Fruit fly (Drosophila melanogaster) whole organism, embryonic: ENCODE data around the gene Vdup1.

Experiments
- Atf3 ChIP-seq: fragments of 200-800 bp; sonication (Bioruptor generic); optimal IDR thresholded peaks from 3 replicates; lab custom pipeline; 2016; ENCODE audit warnings: missing biosample characterization, missing genetic modification characterization
- CG12659 ChIP-seq: fragments of 200-800 bp; sonication (Bioruptor generic); optimal IDR thresholded peaks from 3 replicates; lab custom pipeline; 2017; ENCODE audit warnings: mild to moderate bottlenecking, missing biosample characterization, missing genetic modification reagents, missing genetic modification characterization
- CG12942 ChIP-seq: fragments of 200-800 bp; sonication (Bioruptor generic); optimal IDR thresholded peaks from 3 replicates; lab custom pipeline; 2016; ENCODE audit warnings: missing biosample characterization, missing genetic modification characterization
- CG13775 ChIP-seq: fragments of 200-800 bp; sonication (Bioruptor generic); optimal IDR thresholded peaks from 3 replicates; lab custom pipeline; 2017; ENCODE audit warnings: missing biosample characterization, mild to moderate bottlenecking, missing genetic modification characterization
- CG14710 ChIP-seq: fragments of 200-800 bp; sonication (Bioruptor generic); optimal IDR thresholded peaks from 3 replicates; lab custom pipeline; 2019; ENCODE audit warnings: missing biosample characterization, mild to moderate bottlenecking, missing genetic modification characterization, moderate library complexity
- CG15479 ChIP-seq: fragments of 200-800 bp; sonication (Bioruptor generic); optimal IDR thresholded peaks from 3 replicates; lab custom pipeline; 2019; ENCODE audit warnings: missing biosample characterization, mild to moderate bottlenecking, missing genetic modification characterization, moderate library complexity
- CG17612 ChIP-seq: fragments of 200-800 bp; sonication (Bioruptor generic); IDR thresholded peaks from 2 replicates; pipeline ENCODE4 v1.3.6; 2022; ENCODE audit warnings: missing biosample characterization, missing genetic modification characterization
- CG17912 ChIP-seq: fragments of 200-800 bp; sonication (Bioruptor generic); optimal IDR thresholded peaks from 2 replicates; lab custom pipeline; 2018; ENCODE audit warnings: missing biosample characterization, mild to moderate bottlenecking, missing genetic modification characterization
- CG30403 ChIP-seq: fragments of 200-800 bp; sonication (Bioruptor generic); optimal IDR thresholded peaks from 3 replicates; lab custom pipeline; 2016; ENCODE audit warnings: missing biosample characterization, missing genetic modification characterization
- CG32772 ChIP-seq: fragments of 200-800 bp; sonication (Bioruptor generic); IDR thresholded peaks from 2 replicates; pipeline ENCODE4 v1.3.6; 2022; ENCODE audit warnings: missing biosample characterization, missing genetic modification characterization
- CG3726 ChIP-seq: fragments of 200-800 bp; sonication (Bioruptor generic); IDR thresholded peaks from 3 replicates; pipeline ENCODE4, ENCODE4 v1.3.6; 2022; ENCODE audit warnings: missing biosample characterization, missing genetic modification characterization
- CG4360 ChIP-seq: fragments of 200-800 bp; sonication (Bioruptor generic); IDR thresholded peaks from 2 replicates; pipeline ENCODE4 v1.3.6; 2022; ENCODE audit warnings: missing biosample characterization, missing genetic modification characterization
- CG4617 ChIP-seq: fragments of 200-800 bp; sonication (Bioruptor generic); optimal IDR thresholded peaks from 3 replicates; lab custom pipeline; 2016; ENCODE audit warnings: missing biosample characterization, missing genetic modification characterization, borderline replicate concordance
- CG4707 ChIP-seq: fragments of 200-800 bp; sonication (Bioruptor generic); optimal IDR thresholded peaks from 2 replicates; lab custom pipeline; 2018; ENCODE audit warnings: missing biosample characterization, mild to moderate bottlenecking, missing genetic modification characterization, moderate library complexity
- CG7745 ChIP-seq: fragments of 200-800 bp; sonication (Bioruptor generic); optimal IDR thresholded peaks from 2 replicates; lab custom pipeline; 2018; ENCODE audit warnings: missing biosample characterization, mild to moderate bottlenecking, missing genetic modification characterization, moderate library complexity
- CG9876 ChIP-seq: fragments of 200-800 bp; sonication (Bioruptor generic); optimal IDR thresholded peaks from 2 replicates; lab custom pipeline; 2016; ENCODE audit warnings: missing biosample characterization, missing genetic modification characterization
- CG9932 ChIP-seq: fragments of 200-800 bp; sonication (Bioruptor generic); IDR thresholded peaks from 2 replicates; pipeline ENCODE4 v1.3.6; 2022; ENCODE audit warnings: missing biosample characterization, missing genetic modification characterization
- Camta ChIP-seq: fragments of 200-800 bp; sonication (Bioruptor generic); optimal IDR thresholded peaks from 2 replicates; lab custom pipeline; 2016; ENCODE audit warnings: missing biosample characterization, missing genetic modification characterization
- Chrac-16 ChIP-seq: fragments of 200-800 bp; sonication (Bioruptor generic); optimal IDR thresholded peaks from 3 replicates; lab custom pipeline; 2016; ENCODE audit warnings: missing biosample characterization, missing genetic modification characterization
- CkIIα-i1 ChIP-seq: fragments of 200-800 bp; sonication (Bioruptor generic); IDR thresholded peaks from 2 replicates; pipeline ENCODE4 v1.3.6; 2022; ENCODE audit warnings: missing biosample characterization, missing genetic modification characterization
- D ChIP-seq, 2 experiments: fragments of 200-800 bp in 1 of 2; fragments of >200 bp in 1 of 2; sonication (Bioruptor generic) in 1 of 2; optimal IDR thresholded peaks; 2 replicates in 1 of 2; 3 replicates in 1 of 2; lab custom pipeline; 2017; ENCODE audit warnings: mild to moderate bottlenecking in 1 of 2, missing biosample characterization in 1 of 2, missing genetic modification characterization in 1 of 2, missing genetic modification reagents in 1 of 2
- D19A ChIP-seq: fragments of 200-800 bp; optimal IDR thresholded peaks from 3 replicates; lab custom pipeline; 2019; ENCODE audit warnings: missing biosample characterization, mild to moderate bottlenecking, missing genetic modification characterization, moderate library complexity
- Drgx ChIP-seq: fragments of 200-800 bp; sonication (Bioruptor generic); IDR thresholded peaks from 2 replicates; pipeline ENCODE4 v1.3.6; 2022; ENCODE audit warnings: missing biosample characterization, missing genetic modification characterization
- Ets97D ChIP-seq: fragments of 200-800 bp; sonication (Bioruptor generic); optimal IDR thresholded peaks from 3 replicates; lab custom pipeline; 2016; ENCODE audit warnings: missing biosample characterization, missing genetic modification characterization
- HLHmδ ChIP-seq: fragments of 200-800 bp; sonication (Bioruptor generic); optimal IDR thresholded peaks from 2 replicates; lab custom pipeline; 2018; ENCODE audit warnings: missing biosample characterization, mild to moderate bottlenecking, missing genetic modification characterization, moderate library complexity
- NFAT ChIP-seq: fragments of 200-800 bp; sonication (Bioruptor generic); IDR thresholded peaks from 2 replicates; pipeline ENCODE4 v1.3.6; 2022; ENCODE audit warnings: missing biosample characterization, missing genetic modification characterization
- Oli ChIP-seq: fragments of 200-800 bp; sonication (Bioruptor generic); optimal IDR thresholded peaks from 2 replicates; lab custom pipeline; 2018; ENCODE audit warnings: missing biosample characterization, mild to moderate bottlenecking, missing genetic modification characterization, moderate library complexity
- Rx ChIP-seq: fragments of 200-800 bp; sonication (Bioruptor generic); IDR thresholded peaks from 2 replicates; pipeline ENCODE4 v1.3.6; 2022; ENCODE audit warnings: missing biosample characterization, missing genetic modification characterization
- Spps ChIP-seq: fragments of 200-800 bp; sonication (Bioruptor generic); optimal IDR thresholded peaks from 2 replicates; lab custom pipeline; 2018; ENCODE audit warnings: missing biosample characterization, mild to moderate bottlenecking, missing genetic modification characterization
- Sry-β ChIP-seq: fragments of 200-800 bp; sonication (Bioruptor generic); optimal IDR thresholded peaks from 2 replicates; lab custom pipeline; 2018; ENCODE audit warnings: missing biosample characterization, mild to moderate bottlenecking, missing genetic modification characterization, moderate library complexity
- Trl ChIP-seq, 3 experiments: fragments of >200 bp in 2 of 3; fragments of 200-800 bp in 1 of 3; sonication (Bioruptor generic) in 1 of 3; optimal IDR thresholded peaks; 2 replicates in 1 of 3; 3 replicates in 2 of 3; lab custom pipeline; 2016 to 2017; ENCODE audit warnings: missing biosample characterization in 1 of 3, missing genetic modification characterization in 1 of 3
- ab ChIP-seq: fragments of 200-800 bp; sonication (Bioruptor generic); optimal IDR thresholded peaks from 2 replicates; lab custom pipeline; 2016; ENCODE audit warnings: missing biosample characterization, missing genetic modification characterization
- amos ChIP-seq: fragments of 200-800 bp; sonication (Bioruptor generic); IDR thresholded peaks from 2 replicates; pipeline ENCODE4 v1.3.6; 2022; ENCODE audit warnings: missing biosample characterization, missing genetic modification characterization; ENCODE audit not compliant: partially characterized antibody
- ap ChIP-seq: fragments of 200-800 bp; sonication (Bioruptor generic); IDR thresholded peaks from 2 replicates; pipeline ENCODE4 v1.3.6; 2022; ENCODE audit warnings: missing biosample characterization, missing genetic modification characterization
- chn ChIP-seq: fragments of 200-800 bp; sonication (Bioruptor generic); optimal IDR thresholded peaks from 2 replicates; lab custom pipeline; 2016; ENCODE audit warnings: missing biosample characterization, missing genetic modification characterization
- gfzf ChIP-seq: fragments of 200-800 bp; sonication (Bioruptor generic); optimal IDR thresholded peaks from 2 replicates; lab custom pipeline; 2016; ENCODE audit warnings: missing biosample characterization, mild to moderate bottlenecking, missing genetic modification characterization, moderate library complexity
- gsb-n ChIP-seq: fragments of 200-800 bp; sonication (Bioruptor generic); optimal IDR thresholded peaks from 3 replicates; lab custom pipeline; 2018; ENCODE audit warnings: missing biosample characterization, mild to moderate bottlenecking, missing genetic modification characterization
- nmo ChIP-seq: fragments of 200-800 bp; sonication (Bioruptor generic); optimal IDR thresholded peaks from 2 replicates; lab custom pipeline; 2018; ENCODE audit warnings: missing biosample characterization, mild to moderate bottlenecking, missing genetic modification characterization, moderate library complexity
- p53 ChIP-seq: fragments of 200-800 bp; sonication (Bioruptor generic); optimal IDR thresholded peaks from 2 replicates; lab custom pipeline; 2016; ENCODE audit warnings: missing biosample characterization, missing genetic modification characterization
- pan ChIP-seq, 4 experiments: fragments of >200 bp in 3 of 4; fragments of 200-800 bp in 1 of 4; sonication (Bioruptor generic) in 1 of 4; optimal IDR thresholded peaks in 3 of 4; IDR thresholded peaks in 1 of 4; 2 replicates each; pipeline versions ENCODE4 v1.3.6 to Lab custom; 2017 to 2022; ENCODE audit warnings: missing biosample characterization in 2 of 4, missing genetic modification characterization in 2 of 4, mixed read lengths in 1 of 4
- slp2 ChIP-seq: fragments of 200-800 bp; sonication (Bioruptor generic); optimal IDR thresholded peaks from 2 replicates; lab custom pipeline; 2016; ENCODE audit warnings: missing biosample characterization, missing genetic modification characterization
- stc ChIP-seq: fragments of 200-800 bp; sonication (Bioruptor generic); IDR thresholded peaks from 2 replicates; pipeline ENCODE4 v1.3.6; 2022; ENCODE audit warnings: missing biosample characterization, missing genetic modification characterization
- tin ChIP-seq: fragments of 200-800 bp; sonication (Bioruptor generic); optimal IDR thresholded peaks from 3 replicates; lab custom pipeline; 2016; ENCODE audit warnings: missing biosample characterization, missing genetic modification characterization
- tna ChIP-seq: fragments of 200-800 bp; sonication (Bioruptor generic); IDR thresholded peaks from 2 replicates; pipeline ENCODE4 v1.3.6; 2022; ENCODE audit warnings: missing biosample characterization, missing genetic modification characterization; ENCODE audit not compliant: partially characterized antibody
- trem ChIP-seq: fragments of 200-800 bp; optimal IDR thresholded peaks from 3 replicates; lab custom pipeline; 2019; ENCODE audit warnings: missing biosample characterization, mild to moderate bottlenecking, missing genetic modification characterization, moderate library complexity

Vdup1 gene

DNA sequence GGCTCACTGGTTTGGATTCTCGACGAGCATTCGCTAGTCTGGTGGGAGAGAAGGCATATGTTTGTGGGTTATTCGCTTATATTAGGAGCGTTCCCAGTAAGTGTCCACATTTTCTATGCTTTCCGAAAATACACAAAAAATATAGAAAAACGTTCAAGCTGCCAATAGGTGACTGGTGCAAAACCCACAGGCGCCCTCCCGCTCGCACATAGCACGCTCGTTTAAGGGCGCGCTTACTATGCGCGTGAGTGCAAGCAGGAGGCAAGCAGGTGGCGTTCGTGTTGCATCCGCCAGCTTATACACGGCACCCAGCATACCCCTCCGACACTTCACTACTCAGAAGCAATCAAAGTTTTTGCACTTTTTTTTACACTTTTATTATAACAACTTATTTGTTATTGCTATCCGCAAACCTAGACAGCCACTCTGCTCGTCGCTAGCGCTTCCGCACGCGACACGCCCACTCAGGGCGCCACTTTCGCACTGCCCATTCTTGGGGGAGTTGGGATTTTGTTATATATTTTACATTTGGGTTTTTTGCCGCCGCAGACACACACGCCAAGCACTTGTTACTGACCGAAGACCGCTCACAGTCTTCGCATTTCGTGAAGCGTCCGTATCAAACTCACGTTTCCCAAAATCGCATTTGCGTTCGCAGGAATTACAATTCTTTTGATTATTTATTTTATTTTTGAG, 20.4 kb upstream of the Vdup1 start (continued):
- TF ChIP-seq NFAT (peak; percentile 31; the same call in 1 of the 2 replicates), CG4617 (GFP tag; lab: Kevin White, UChicago) (peak; percentile 98), p53 (GFP tag; lab: Kevin White, UChicago) (no peak), stc (no peak), Trl (optimal IDR thresholded peaks at IDR 0.05; lab: Kevin White, UChicago) (no peak), Trl (GFP tag; optimal IDR thresholded peaks at IDR 0.05; lab: Kevin White, UChicago) (peak; percentile 36), Sry-β (no peak), nmo (GFP tag; lab: Kevin White, UChicago) (peak; percentile 61), CG17912 (GFP tag; lab: Kevin White, UChicago) (peak; percentile 21), CG9932 (GFP tag; lab: Robert Waterston, UW) (peak; percentile 44), Ets97D (GFP tag; lab: Kevin White, UChicago) (no peak), Drgx (0 out of 2 replicates have a peak, but pooled peaks have one; percentile 19), CG12942 (no peak), chn (peak; percentile 84), trem (tag; lab: Kevin White, UChicago) (no peak), CG13775 (GFP tag; lab: Kevin White, UChicago) (no peak), CG17612 (no peak), Camta (GFP tag; lab: Kevin White, UChicago) (no peak), gfzf (GFP tag; lab: Kevin White, UChicago) (peak; percentile 2), Atf3 (GFP tag; lab: Kevin White, UChicago) (peak; percentile 23), CG12659 (GFP tag; lab: Kevin White, UChicago) (peak; percentile 93), CG4707 (GFP tag; lab: Kevin White, UChicago) (no peak), CG9876 (GFP tag; lab: Kevin White, UChicago) (peak; percentile 30), CG30403 (GFP tag; lab: Kevin White, UChicago) (no peak), ab (no peak), CG15479 (GFP tag; lab: Kevin White, UChicago) (no peak), HLHmδ (GFP tag; lab: Kevin White, UChicago) (no peak), pan (optimal IDR thresholded peaks at IDR 0.05; lab: Kevin White, UChicago) (no peak), pan (GFP tag; optimal IDR thresholded peaks at IDR 0.05 in 1 of 2, IDR thresholded peaks at IDR 0.05 in 1 of 2) (no peak), CG3726 (no peak), CG4360 (GFP tag; lab: Robert Waterston, UW) (no peak), amos (GFP tag; lab: Robert Waterston, UW) (peak; percentile 64), CG32772 (peak; percentile 63; the same call in 1 of the 2 replicates), gsb-n (tag; lab: Kevin White, UChicago) (no peak), CkIIα-i1 (GFP tag; lab: Robert Waterston, UW) (no peak), Oli (no peak), D (optimal IDR thresholded peaks at IDR 0.05; lab: Kevin White, UChicago) (no peak), D (GFP tag; optimal IDR thresholded peaks at IDR 0.05; lab: Kevin White, UChicago) (no peak), tin (GFP tag; lab: Kevin White, UChicago) (peak; percentile 0), CG7745 (tag; lab: Kevin White, UChicago) (no peak), slp2 (no peak), tna (GFP tag; lab: Robert Waterston, UW) (0 out of 2 replicates have a peak, but pooled peaks have one; percentile 26), Chrac-16 (GFP tag; lab: Kevin White, UChicago) (no peak), Rx (GFP tag; lab: Robert Waterston, UW) (0 out of 2 replicates have a peak, but pooled peaks have one; percentile 17), ap (GFP tag; lab: Robert Waterston, UW) (no peak), Spps (tag; lab: Kevin White, UChicago) (no peak), D19A (tag; lab: Kevin White, UChicago) (no peak), CG14710 (tag; lab: Kevin White, UChicago) (no peak)
